Worm (Caenorhabditis elegans) whole organism, young adult: ENCODE measurements around the gene twk-16.

Experiments
- B0019.2 ChIP-seq: fragments of 200-800 bp; sonication (Bioruptor generic); conservative IDR thresholded peaks from 2 replicates; pipeline ENCODE4 v1.3.6; 2022; ENCODE audit warnings: missing genetic modification reagents, missing genetic modification characterization, missing compliant biosample characterization
- B0261.1 ChIP-seq: sonication (generic microtip); optimal IDR thresholded peaks from 2 replicates; lab custom pipeline; 2016; ENCODE audit warnings: mild to moderate bottlenecking, missing genetic modification characterization, moderate library complexity, missing compliant biosample characterization
- C06A6.2 ChIP-seq: fragments of 200-800 bp; sonication (Bioruptor generic); conservative IDR thresholded peaks from 2 replicates; pipeline ENCODE4 v1.3.6; 2022; ENCODE audit warnings: missing genetic modification characterization, missing compliant biosample characterization
- F39B2.1 ChIP-seq: fragments of 200-800 bp; sonication (Bioruptor generic); IDR thresholded peaks from 2 replicates; pipeline ENCODE4 v1.3.6; 2022; ENCODE audit warnings: missing genetic modification reagents, missing genetic modification characterization, missing compliant biosample characterization
- F49E8.2 ChIP-seq: sonication (generic microtip); optimal IDR thresholded peaks from 3 replicates; lab custom pipeline; 2017; ENCODE audit warnings: missing genetic modification characterization, mild to moderate bottlenecking, missing compliant biosample characterization, antibody characterized with exemption, moderate library complexity; ENCODE audit not compliant: insufficient read depth
- F55B11.4 ChIP-seq: sonication (generic microtip); optimal IDR thresholded peaks from 2 replicates; lab custom pipeline; 2016; ENCODE audit warnings: missing compliant biosample characterization, missing genetic modification characterization, borderline replicate concordance; ENCODE audit not compliant: insufficient read depth
- Y53F4B.3 ChIP-seq: fragments of 200-800 bp; sonication (Bioruptor generic); IDR thresholded peaks from 2 replicates; pipeline ENCODE4 v1.3.6; 2022; ENCODE audit warnings: missing genetic modification reagents, missing genetic modification characterization, missing compliant biosample characterization
- aptf-2 ChIP-seq: fragments of 200-800 bp; sonication (Bioruptor generic); conservative IDR thresholded peaks from 2 replicates; pipeline ENCODE4 v1.3.6; 2022; ENCODE audit warnings: missing genetic modification reagents, missing genetic modification characterization, missing compliant biosample characterization
- atf-7 ChIP-seq: sonication (generic microtip); optimal IDR thresholded peaks from 2 replicates; lab custom pipeline; 2017; ENCODE audit warnings: mild to moderate bottlenecking, missing genetic modification characterization, missing compliant biosample characterization
- athp-1 ChIP-seq: sonication (generic microtip); optimal IDR thresholded peaks from 2 replicates; lab custom pipeline; 2017; ENCODE audit warnings: mild to moderate bottlenecking, missing genetic modification characterization, missing compliant biosample characterization
- ceh-40 ChIP-seq: fragments of 200-800 bp; sonication (Bioruptor generic); IDR thresholded peaks from 2 replicates; pipeline ENCODE4 v1.3.6; 2022; ENCODE audit warnings: missing genetic modification characterization, missing compliant biosample characterization
- ceh-91 ChIP-seq: fragments of 200-800 bp; sonication (Bioruptor generic); IDR thresholded peaks from 2 replicates; pipeline ENCODE4 v1.3.6; 2022; ENCODE audit warnings: missing genetic modification reagents, missing genetic modification characterization, missing compliant biosample characterization
- chd-7 ChIP-seq: sonication (generic microtip); optimal IDR thresholded peaks from 2 replicates; lab custom pipeline; 2016; ENCODE audit warnings: mild to moderate bottlenecking, missing genetic modification characterization, moderate library complexity, missing compliant biosample characterization
- die-1 ChIP-seq: sonication (generic microtip); optimal IDR thresholded peaks from 2 replicates; lab custom pipeline; 2016; ENCODE audit warnings: missing genotype, mild to moderate bottlenecking, missing genetic modification characterization, missing compliant biosample characterization
- dox-1 ChIP-seq: fragments of 200-800 bp; sonication (Bioruptor generic); IDR thresholded peaks from 2 replicates; pipeline ENCODE4 v1.3.6; 2022; ENCODE audit warnings: missing genetic modification reagents, missing genetic modification characterization, missing compliant biosample characterization
- dpl-1 ChIP-seq: fragments of 150-350 bp; optimal IDR thresholded peaks from 2 replicates; lab custom pipeline; 2014; ENCODE audit warnings: missing biosample characterization, missing genetic modification reagents, missing genetic modification characterization
- efl-1 ChIP-seq: fragments of 150-350 bp; optimal IDR thresholded peaks from 2 replicates; lab custom pipeline; 2014; ENCODE audit warnings: missing biosample characterization, missing genetic modification reagents, missing genetic modification characterization
- gei-17 ChIP-seq: fragments of 200-800 bp; sonication (Bioruptor generic); optimal IDR thresholded peaks from 2 replicates; lab custom pipeline; 2018; ENCODE audit warnings: mild to moderate bottlenecking, missing genetic modification characterization, missing compliant biosample characterization
- hmg-20 ChIP-seq: fragments of 200-800 bp; sonication (Bioruptor generic); IDR thresholded peaks from 2 replicates; pipeline ENCODE4 v1.3.6; 2022; ENCODE audit warnings: missing genetic modification reagents, missing genetic modification characterization, missing compliant biosample characterization
- hsf-1 ChIP-seq: fragments of 200-800 bp; sonication (Bioruptor generic); IDR thresholded peaks from 2 replicates; pipeline ENCODE4 v1.3.6; 2022; ENCODE audit warnings: missing genetic modification reagents, missing genetic modification characterization, missing compliant biosample characterization
- lag-1 ChIP-seq: fragments of 200-800 bp; sonication (Bioruptor generic); IDR thresholded peaks from 2 replicates; pipeline ENCODE4 v1.3.6; 2022; ENCODE audit warnings: missing genetic modification reagents, missing genetic modification characterization, missing compliant biosample characterization
- lin-54 ChIP-seq: fragments of 200-800 bp; sonication (Bioruptor generic); optimal IDR thresholded peaks from 2 replicates; lab custom pipeline; 2018; ENCODE audit warnings: mild to moderate bottlenecking, missing genetic modification characterization, missing compliant biosample characterization
- lir-1 ChIP-seq: fragments of 200-800 bp; sonication (Bioruptor generic); conservative IDR thresholded peaks from 2 replicates; pipeline ENCODE4 v1.3.6; 2022; ENCODE audit warnings: missing genetic modification reagents, missing genetic modification characterization, missing compliant biosample characterization
- lsl-1 ChIP-seq: fragments of 200-800 bp; sonication (Bioruptor generic); optimal IDR thresholded peaks from 2 replicates; lab custom pipeline; 2018; ENCODE audit warnings: mild to moderate bottlenecking, missing genetic modification characterization, moderate library complexity, missing compliant biosample characterization
- madf-3 ChIP-seq: fragments of 200-800 bp; sonication (Bioruptor generic); IDR thresholded peaks from 2 replicates; pipeline ENCODE4 v1.3.6; 2022; ENCODE audit warnings: missing genetic modification reagents, missing genetic modification characterization, missing compliant biosample characterization
- madf-6 ChIP-seq: fragments of 200-800 bp; sonication (Bioruptor generic); IDR thresholded peaks from 2 replicates; pipeline ENCODE4 v1.3.6; 2022; ENCODE audit warnings: missing genetic modification reagents, missing genetic modification characterization, missing compliant biosample characterization
- madf-8 ChIP-seq: fragments of 200-800 bp; sonication (Bioruptor generic); conservative IDR thresholded peaks from 2 replicates; pipeline ENCODE4 v1.3.6; 2022; ENCODE audit warnings: missing genetic modification reagents, missing genetic modification characterization, missing compliant biosample characterization
- mel-28 ChIP-seq: sonication (generic microtip); optimal IDR thresholded peaks from 2 replicates; lab custom pipeline; 2016; ENCODE audit warnings: borderline replicate concordance, mild to moderate bottlenecking, missing genetic modification characterization, missing compliant biosample characterization
- mes-4 ChIP-seq: sonication (generic microtip); optimal IDR thresholded peaks from 2 replicates; lab custom pipeline; 2016; ENCODE audit warnings: missing genotype, missing genetic modification characterization, missing compliant biosample characterization
- nfya-1 ChIP-seq: sonication (generic microtip); optimal IDR thresholded peaks from 2 replicates; lab custom pipeline; 2017; ENCODE audit warnings: antibody characterized with exemption, missing compliant biosample characterization, missing genetic modification characterization, borderline replicate concordance; ENCODE audit not compliant: insufficient read depth
- nhr-80 ChIP-seq: sonication (generic microtip); optimal IDR thresholded peaks from 2 replicates; lab custom pipeline; 2016; ENCODE audit warnings: missing genetic modification characterization, missing compliant biosample characterization
- pbrm-1 ChIP-seq: fragments of 200-800 bp; sonication (Bioruptor generic); IDR thresholded peaks from 2 replicates; pipeline ENCODE4 v1.3.6; 2022; ENCODE audit warnings: missing genetic modification reagents, missing genetic modification characterization, missing compliant biosample characterization
- pha-4 ChIP-seq: fragments of 150-350 bp; sonication (generic microtip); optimal IDR thresholded peaks from 2 replicates; lab custom pipeline; 2014; ENCODE audit warnings: missing biosample characterization, missing genetic modification reagents, missing genetic modification characterization
- rcor-1 ChIP-seq: fragments of 200-800 bp; sonication (Bioruptor generic); IDR thresholded peaks from 2 replicates; pipeline ENCODE4 v1.3.6; 2022; ENCODE audit warnings: missing genetic modification reagents, missing genetic modification characterization, missing compliant biosample characterization
- sdz-38 ChIP-seq: sonication (generic microtip); optimal IDR thresholded peaks from 2 replicates; lab custom pipeline; 2016; ENCODE audit warnings: missing genotype, missing genetic modification characterization, missing compliant biosample characterization
- snpc-3.4 ChIP-seq: sonication (generic microtip); optimal IDR thresholded peaks from 2 replicates; lab custom pipeline; 2017; ENCODE audit warnings: missing genetic modification characterization, mild to moderate bottlenecking, missing compliant biosample characterization, antibody characterized with exemption, moderate library complexity, missing genotype, missing genetic modification reagents
- snpc-4 ChIP-seq, 5 experiments: fragments of 150-350 bp in 1 of 5; sonication (generic microtip) in 4 of 5; optimal IDR thresholded peaks; 2 replicates each; lab custom pipeline; 2014 to 2018; ENCODE audit warnings: missing genetic modification characterization in 5 of 5, missing biosample characterization in 3 of 5, antibody characterized with exemption in 2 of 5, mild to moderate bottlenecking in 2 of 5, missing compliant biosample characterization in 2 of 5, missing genotype in 2 of 5, moderate library complexity in 2 of 5, missing genetic modification reagents in 1 of 5
- tbx-9 ChIP-seq: sonication (generic microtip); optimal IDR thresholded peaks from 2 replicates; lab custom pipeline; 2016; ENCODE audit warnings: borderline replicate concordance, missing genetic modification characterization, inconsistent platforms, missing compliant biosample characterization
- xnd-1 ChIP-seq: sonication (generic microtip); optimal IDR thresholded peaks from 2 replicates; lab custom pipeline; 2016; ENCODE audit warnings: missing genotype, missing genetic modification reagents, missing genetic modification characterization, missing compliant biosample characterization
- zfh-2 ChIP-seq: fragments of 200-800 bp; sonication (Bioruptor generic); conservative IDR thresholded peaks from 2 replicates; pipeline ENCODE4 v1.3.6; 2022; ENCODE audit warnings: missing genetic modification reagents, missing genetic modification characterization, missing compliant biosample characterization
- ztf-28 ChIP-seq: fragments of 200-800 bp; sonication (Bioruptor generic); IDR thresholded peaks from 2 replicates; pipeline ENCODE4 v1.3.6; 2022; ENCODE audit warnings: missing genetic modification reagents, missing genetic modification characterization, missing compliant biosample characterization

Gene twk-16

DNA sequence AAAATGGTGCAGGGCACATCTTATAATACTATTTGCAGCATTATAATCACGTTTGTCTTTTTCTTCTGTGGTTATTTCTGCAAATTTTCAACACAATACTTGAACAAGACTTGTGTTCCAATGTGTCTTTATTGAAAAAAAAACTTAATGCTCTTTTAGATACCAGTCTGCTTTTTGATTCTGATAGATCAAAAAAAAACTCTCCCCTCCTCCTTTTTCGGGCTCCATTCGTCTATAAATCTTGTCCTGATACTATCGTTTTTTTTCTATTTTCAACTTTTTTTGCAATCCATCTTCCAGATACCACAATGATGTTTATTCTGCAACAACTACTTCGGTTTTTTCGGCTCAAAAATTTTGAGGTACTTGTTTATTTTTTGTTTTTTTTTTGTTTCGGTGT lies at the start of gene twk-16:
Gene twk-16, plus strand, starts transcription at position 301 of the 400 bp plus-strand sequence.
- TF ChIP-seq F55B11.4 (tag; lab: Kevin White, UChicago) (no peak), C06A6.2 (GFP tag; lab: Robert Waterston, UW) (no peak), pbrm-1 (GFP tag; lab: Robert Waterston, UW) (no peak), athp-1 (tag; lab: Kevin White, UChicago) (no peak)
- TF ChIP-seq, all 124 proteins: peak for 0

DNA sequence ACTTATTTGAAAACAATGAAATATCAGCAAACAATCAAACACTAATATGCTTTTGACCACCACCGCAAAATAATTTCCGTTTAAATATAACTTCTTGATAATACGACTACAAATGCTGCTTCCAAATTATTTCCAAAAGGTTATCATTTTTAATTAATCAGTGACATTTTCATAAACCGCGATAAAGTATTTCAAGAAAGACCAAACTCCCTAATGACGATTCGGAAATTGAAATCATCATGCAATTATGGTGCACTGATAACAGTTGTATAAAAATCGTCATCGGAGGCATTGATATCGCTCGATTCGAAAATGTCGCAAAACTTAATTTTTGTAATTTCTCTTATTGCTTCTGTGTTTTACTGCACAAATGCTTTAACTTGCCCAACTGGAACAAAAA lies 49.4 kb upstream of the twk-16 start, which contains the start of gene clec-265:
Gene clec-265, plus strand, starts transcription at position 300 of the 400 bp plus-strand sequence.
- TF ChIP-seq lir-1 (GFP tag; lab: Robert Waterston, UW) (no peak), xnd-1 (no peak), nhr-80 (peak; percentile 89), mel-28 (tag; lab: Kevin White, UChicago) (no peak), madf-6 (GFP tag; lab: Robert Waterston, UW) (no peak), madf-3 (GFP tag; lab: Robert Waterston, UW) (no peak), mes-4 (no peak), aptf-2 (GFP tag; lab: Robert Waterston, UW) (no peak), hsf-1 (no peak), chd-7 (no peak), pha-4 (no peak), sdz-38 (no peak), B0261.1 (tag; lab: Kevin White, UChicago) (no peak), tbx-9 (tag; lab: Kevin White, UChicago) (no peak), nfya-1 (no peak), atf-7 (tag; lab: Kevin White, UChicago) (peak; percentile 10)

DNA sequence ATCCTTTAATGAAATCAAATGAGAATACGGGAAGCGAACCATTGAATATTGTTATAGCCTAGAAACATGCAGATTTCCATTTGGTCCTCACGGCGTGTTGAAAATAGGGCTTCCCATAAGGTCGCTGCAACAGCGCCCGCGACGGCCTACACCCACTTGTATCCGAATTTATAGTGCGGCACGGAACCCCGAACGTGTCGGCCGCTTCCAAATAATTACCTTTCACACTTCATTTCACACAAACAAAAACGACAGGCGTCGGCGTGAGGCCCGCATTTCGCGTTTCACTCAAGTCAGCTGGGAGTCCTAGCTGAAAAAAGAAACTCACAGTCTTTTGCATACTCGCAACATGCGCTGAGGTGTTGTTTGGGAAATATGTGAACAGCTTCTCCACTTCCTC lies 47.4 kb upstream of the twk-16 start:
- no peak for TF ChIP-seq madf-3 (GFP tag; lab: Robert Waterston, UW)
- TF ChIP-seq snpc-4 (GFP tag; optimal IDR thresholded peaks at IDR 0.05; lab: Kevin White, UChicago), result no peak
- peak in 2 of 4 experiments; percentile 61 to 80 for TF ChIP-seq snpc-4 (tag; optimal IDR thresholded peaks at IDR 0.05; lab: Kevin White, UChicago)

ce11 chrX:3034203-3034602 lies 46.7 kb upstream of the twk-16 start, which contains the start of gene M02F4.2:
Gene M02F4.2, minus strand, starts transcription at chrX:3034303.
- no peak for TF ChIP-seq sdz-38
- no peak for TF ChIP-seq mel-28 (tag; lab: Kevin White, UChicago)
- TF ChIP-seq snpc-3.4 (tag; lab: Kevin White, UChicago), result no peak
- no peak for TF ChIP-seq C06A6.2 (GFP tag; lab: Robert Waterston, UW)
- no peak for TF ChIP-seq lsl-1
- TF ChIP-seq F49E8.2 (tag; lab: Kevin White, UChicago), result no peak
- no peak for TF ChIP-seq aptf-2 (GFP tag; lab: Robert Waterston, UW)
- TF ChIP-seq die-1 (tag; lab: Kevin White, UChicago), result no peak
- no peak for TF ChIP-seq F39B2.1
- no peak for TF ChIP-seq pha-4
- TF ChIP-seq ceh-40 (GFP tag; lab: Robert Waterston, UW), result no peak

- no peak for TF ChIP-seq efl-1 (GFP tag; lab: Kevin White, UChicago)
- peak; percentile 92 for TF ChIP-seq Y53F4B.3 (GFP tag; lab: Robert Waterston, UW)
- peak; percentile 43 for TF ChIP-seq lsl-1
- TF ChIP-seq pbrm-1 (GFP tag; lab: Robert Waterston, UW), result peak; percentile 96
- peak; percentile 95 for TF ChIP-seq rcor-1 (GFP tag; lab: Robert Waterston, UW)
- peak; percentile 97 for TF ChIP-seq ztf-28
- TF ChIP-seq dox-1 (GFP tag; lab: Robert Waterston, UW), result peak; percentile 96
- peak; percentile 59 for TF ChIP-seq ceh-91 (GFP tag; lab: Robert Waterston, UW)
- TF ChIP-seq lag-1, result peak; percentile 94; the same call in 1 of the 2 replicates
- TF ChIP-seq zfh-2 (GFP tag; lab: Robert Waterston, UW), result no peak
- peak; percentile 93 for TF ChIP-seq hmg-20 (GFP tag; lab: Robert Waterston, UW)
- TF ChIP-seq B0019.2 (GFP tag; lab: Robert Waterston, UW), result peak; percentile 71
- TF ChIP-seq mes-4, result peak; percentile 93
- TF ChIP-seq dpl-1 (GFP tag; lab: Kevin White, UChicago), result peak; percentile 44
- peak; percentile 84 for TF ChIP-seq lin-54 (GFP tag; lab: Kevin White, UChicago)
- 0 out of 2 replicates have a peak, but pooled peaks have one; percentile 22 for TF ChIP-seq madf-8 (GFP tag; lab: Robert Waterston, UW)
- peak; percentile 91 for TF ChIP-seq gei-17
Observed at ce11 chrX:3035972-3036379, 44.9 kb upstream of the twk-16 start.
